Fruit fly (Drosophila melanogaster) whole organism, prepupa: ENCODE data around the gene CG46440.

Source experiments
- Blimp-1 ChIP-seq: fragments of 200-800 bp; sonication (Bioruptor generic); optimal IDR thresholded peaks from 3 replicates; lab custom pipeline; 2017; ENCODE audit warnings: missing biosample characterization, missing genetic modification characterization, mild to moderate bottlenecking, moderate library complexity, missing genetic modification reagents
- CG10631 ChIP-seq: fragments of 200-800 bp; sonication (Bioruptor generic); optimal IDR thresholded peaks from 2 replicates; lab custom pipeline; 2016; ENCODE audit warnings: missing biosample characterization, missing genetic modification characterization
- CG11294 ChIP-seq: fragments of 200-800 bp; sonication (Bioruptor generic); IDR thresholded peaks from 2 replicates; pipeline ENCODE4 v1.3.6; 2022; ENCODE audit warnings: missing biosample characterization, missing genetic modification characterization
- CG15336 ChIP-seq: fragments of 200-800 bp; sonication (Bioruptor generic); IDR thresholded peaks from 2 replicates; pipeline ENCODE4 v1.3.6; 2022; ENCODE audit warnings: missing biosample characterization, missing genetic modification characterization
- CG1621 ChIP-seq: fragments of 200-800 bp; sonication (Bioruptor generic); optimal IDR thresholded peaks from 3 replicates; lab custom pipeline; 2018; ENCODE audit warnings: missing biosample characterization, mild to moderate bottlenecking, missing genetic modification characterization
- CG16779 ChIP-seq: fragments of 200-800 bp; sonication (Bioruptor generic); optimal IDR thresholded peaks from 3 replicates; lab custom pipeline; 2017; ENCODE audit warnings: missing biosample characterization, mild to moderate bottlenecking, missing genetic modification characterization
- CG31627 ChIP-seq: fragments of 200-800 bp; sonication (Bioruptor generic); optimal IDR thresholded peaks from 3 replicates; lab custom pipeline; 2016; ENCODE audit warnings: missing biosample characterization, missing genetic modification characterization
- CG32006 ChIP-seq: fragments of 200-800 bp; sonication (Bioruptor generic); optimal IDR thresholded peaks from 3 replicates; lab custom pipeline; 2017; ENCODE audit warnings: missing biosample characterization, mild to moderate bottlenecking, missing genetic modification characterization
- CG34406 ChIP-seq: fragments of 200-800 bp; sonication (Bioruptor generic); optimal IDR thresholded peaks from 3 replicates; lab custom pipeline; 2016; ENCODE audit warnings: missing biosample characterization, missing genetic modification characterization
- CG3919 ChIP-seq: fragments of 200-800 bp; sonication (Bioruptor generic); optimal IDR thresholded peaks from 3 replicates; lab custom pipeline; 2016; ENCODE audit warnings: missing biosample characterization, missing genetic modification characterization
- CG6276 ChIP-seq: fragments of 200-800 bp; sonication (Bioruptor generic); optimal IDR thresholded peaks from 2 replicates; lab custom pipeline; 2017; ENCODE audit warnings: missing biosample characterization, mild to moderate bottlenecking, missing genetic modification characterization
- CG6792 ChIP-seq: fragments of 200-800 bp; sonication (Bioruptor generic); optimal IDR thresholded peaks from 3 replicates; lab custom pipeline; 2016; ENCODE audit warnings: missing biosample characterization, missing genetic modification characterization
- CG6808 ChIP-seq: fragments of 200-800 bp; sonication (Bioruptor generic); optimal IDR thresholded peaks from 3 replicates; lab custom pipeline; 2017; ENCODE audit warnings: missing biosample characterization, missing genetic modification characterization, mild to moderate bottlenecking, moderate library complexity, missing genetic modification reagents
- CG6854 ChIP-seq: fragments of 200-800 bp; sonication (Bioruptor generic); optimal IDR thresholded peaks from 2 replicates; lab custom pipeline; 2017; ENCODE audit warnings: missing biosample characterization, mild to moderate bottlenecking, missing genetic modification characterization
- CG7368 ChIP-seq: fragments of 200-800 bp; sonication (Bioruptor generic); optimal IDR thresholded peaks from 3 replicates; lab custom pipeline; 2016; ENCODE audit warnings: missing biosample characterization, missing genetic modification characterization
- CG8119 ChIP-seq: fragments of 200-800 bp; sonication (Bioruptor generic); IDR thresholded peaks from 3 replicates; pipeline ENCODE4 v1.3.6; 2022; ENCODE audit warnings: missing biosample characterization, missing genetic modification characterization
- CG8319 ChIP-seq: fragments of 200-800 bp; sonication (Bioruptor generic); optimal IDR thresholded peaks from 3 replicates; lab custom pipeline; 2016; ENCODE audit warnings: missing biosample characterization, missing genetic modification characterization
- CG8632 ChIP-seq: fragments of 200-800 bp; sonication (Bioruptor generic); optimal IDR thresholded peaks from 3 replicates; lab custom pipeline; 2016; ENCODE audit warnings: missing biosample characterization, missing genetic modification characterization
- CG9139 ChIP-seq: fragments of 200-800 bp; sonication (Bioruptor generic); optimal IDR thresholded peaks from 3 replicates; lab custom pipeline; 2017; ENCODE audit warnings: missing biosample characterization, mild to moderate bottlenecking, missing genetic modification characterization
- Eip75B ChIP-seq: fragments of 200-800 bp; sonication (Bioruptor generic); optimal IDR thresholded peaks from 3 replicates; lab custom pipeline; 2016; ENCODE audit warnings: missing biosample characterization, missing genetic modification characterization
- Eip78C ChIP-seq: fragments of 200-800 bp; sonication (Bioruptor generic); peaks from one replicate; lab custom pipeline; 2016; ENCODE audit warnings: missing biosample characterization, missing genetic modification characterization
- Eip93F ChIP-seq: fragments of 200-800 bp; sonication (Bioruptor generic); optimal IDR thresholded peaks from 2 replicates; lab custom pipeline; 2016; ENCODE audit warnings: missing biosample characterization, mild to moderate bottlenecking, missing genetic modification characterization
- Ets96B ChIP-seq: fragments of 200-800 bp; optimal IDR thresholded peaks from 2 replicates; lab custom pipeline; 2019; ENCODE audit warnings: missing biosample characterization, mild to moderate bottlenecking, missing genetic modification characterization, moderate library complexity
- Hr39 ChIP-seq: fragments of 200-800 bp; sonication (Bioruptor generic); optimal IDR thresholded peaks from 2 replicates; lab custom pipeline; 2016; ENCODE audit warnings: missing biosample characterization, missing genetic modification characterization
- Hr4 ChIP-seq: fragments of 200-800 bp; sonication (Bioruptor generic); optimal IDR thresholded peaks from 3 replicates; lab custom pipeline; 2016; ENCODE audit warnings: missing biosample characterization, missing genetic modification characterization
- Lpt ChIP-seq: fragments of 200-800 bp; sonication (Bioruptor generic); optimal IDR thresholded peaks from 3 replicates; lab custom pipeline; 2016; ENCODE audit warnings: missing biosample characterization, missing genetic modification characterization
- Met ChIP-seq: fragments of 200-800 bp; sonication (Bioruptor generic); optimal IDR thresholded peaks from 3 replicates; lab custom pipeline; 2016; ENCODE audit warnings: missing biosample characterization, missing genetic modification characterization
- Smox ChIP-seq: fragments of 200-800 bp; sonication (Bioruptor generic); optimal IDR thresholded peaks from 3 replicates; lab custom pipeline; 2016; ENCODE audit warnings: missing biosample characterization, missing genetic modification characterization
- Sox15 ChIP-seq: fragments of 200-800 bp; sonication (Bioruptor generic); optimal IDR thresholded peaks from 3 replicates; lab custom pipeline; 2016; ENCODE audit warnings: missing biosample characterization, missing genetic modification characterization
- achi ChIP-seq: fragments of 200-800 bp; sonication (Bioruptor generic); optimal IDR thresholded peaks from 3 replicates; lab custom pipeline; 2016; ENCODE audit warnings: missing biosample characterization, missing genetic modification characterization
- acj6 ChIP-seq: fragments of 200-800 bp; sonication (Bioruptor generic); optimal IDR thresholded peaks from 3 replicates; lab custom pipeline; 2016; ENCODE audit warnings: missing biosample characterization, missing genetic modification characterization
- cyc ChIP-seq: fragments of 200-800 bp; sonication (Bioruptor generic); optimal IDR thresholded peaks from 3 replicates; lab custom pipeline; 2016; ENCODE audit warnings: missing biosample characterization, missing genetic modification characterization
- dsx ChIP-seq: fragments of 200-800 bp; optimal IDR thresholded peaks from 3 replicates; lab custom pipeline; 2019; ENCODE audit warnings: missing biosample characterization, mild to moderate bottlenecking, missing genetic modification characterization, moderate library complexity; ENCODE audit not compliant: poor library complexity, severe bottlenecking
- esn ChIP-seq: fragments of 200-800 bp; sonication (Bioruptor generic); optimal IDR thresholded peaks from 2 replicates; lab custom pipeline; 2016; ENCODE audit warnings: missing biosample characterization, mild to moderate bottlenecking, missing genetic modification characterization, moderate library complexity
- fd59A ChIP-seq: fragments of 200-800 bp; sonication (Bioruptor generic); optimal IDR thresholded peaks from 2 replicates; lab custom pipeline; 2017; ENCODE audit warnings: missing biosample characterization, mild to moderate bottlenecking, missing genetic modification characterization, missing genetic modification reagents
- fd85E ChIP-seq: fragments of 200-800 bp; sonication (Bioruptor generic); optimal IDR thresholded peaks from 3 replicates; lab custom pipeline; 2016; ENCODE audit warnings: missing biosample characterization, missing genetic modification characterization
- fkh ChIP-seq: fragments of 200-800 bp; sonication (Bioruptor generic); optimal IDR thresholded peaks from 3 replicates; lab custom pipeline; 2017; ENCODE audit warnings: missing biosample characterization, mild to moderate bottlenecking, missing genetic modification characterization, moderate library complexity
- lz ChIP-seq: fragments of 200-800 bp; sonication (Bioruptor generic); optimal IDR thresholded peaks from 3 replicates; lab custom pipeline; 2016; ENCODE audit warnings: missing biosample characterization, missing genetic modification characterization
- net ChIP-seq: fragments of 200-800 bp; sonication (Bioruptor generic); optimal IDR thresholded peaks from 3 replicates; lab custom pipeline; 2016; ENCODE audit warnings: missing biosample characterization, missing genetic modification characterization
- pdm3 ChIP-seq: fragments of 200-800 bp; sonication (Bioruptor generic); optimal IDR thresholded peaks from 3 replicates; lab custom pipeline; 2016; ENCODE audit warnings: missing biosample characterization, missing genetic modification characterization
- salr ChIP-seq, 2 experiments: fragments of 200-800 bp; sonication (Bioruptor generic); optimal IDR thresholded peaks; 3 replicates each; lab custom pipeline; 2016 to 2018; ENCODE audit warnings: missing biosample characterization in 2 of 2, missing genetic modification characterization in 2 of 2, mild to moderate bottlenecking in 1 of 2
- spab ChIP-seq: fragments of 200-800 bp; sonication (Bioruptor generic); optimal IDR thresholded peaks from 2 replicates; lab custom pipeline; 2017; ENCODE audit warnings: missing biosample characterization, mild to moderate bottlenecking, missing genetic modification characterization, missing genetic modification reagents
- svp ChIP-seq: fragments of 200-800 bp; sonication (Bioruptor generic); peaks from one replicate; lab custom pipeline; 2016; ENCODE audit warnings: missing biosample characterization, missing genetic modification characterization
- vri ChIP-seq: fragments of 200-800 bp; sonication (Bioruptor generic); optimal IDR thresholded peaks from 3 replicates; lab custom pipeline; 2016; ENCODE audit warnings: missing biosample characterization, mild to moderate bottlenecking, missing genetic modification characterization

The CG46440 gene

DNA sequence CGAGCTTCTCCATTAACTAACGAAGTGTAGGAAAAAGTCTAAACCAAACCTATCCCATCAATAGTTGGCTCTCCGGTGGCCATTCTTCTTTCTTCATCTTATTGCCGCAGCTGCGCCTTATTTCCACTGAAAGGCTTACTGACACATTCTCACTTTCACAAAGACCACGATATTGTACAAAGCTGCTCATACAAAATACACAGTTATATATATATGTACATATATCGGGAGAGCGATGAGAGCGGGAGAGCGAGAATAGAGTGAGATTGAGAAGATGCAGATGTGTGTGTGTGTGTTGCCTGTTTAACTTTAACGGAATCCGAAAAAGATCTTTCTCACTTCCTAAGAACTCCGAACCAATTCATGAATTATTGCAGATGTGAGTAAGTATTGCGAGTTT, 44.4 kb downstream of the CG46440 start (continued):
- no peak for TF ChIP-seq CG11294 (GFP tag; lab: Robert Waterston, UW)
- no peak for TF ChIP-seq CG8119 (GFP tag; lab: Robert Waterston, UW)
- TF ChIP-seq Eip78C (GFP tag; lab: Kevin White, UChicago), result no peak
- no peak for TF ChIP-seq achi (GFP tag; lab: Kevin White, UChicago)
- no peak for TF ChIP-seq Eip75B (GFP tag; lab: Kevin White, UChicago)
- TF ChIP-seq cyc (GFP tag; lab: Kevin White, UChicago), result no peak
- no peak for TF ChIP-seq CG15336 (GFP tag; lab: Robert Waterston, UW)
- no peak for TF ChIP-seq svp (GFP tag; lab: Kevin White, UChicago)
- TF ChIP-seq CG16779 (tag; lab: Kevin White, UChicago), result no peak
- peak; percentile 16 for TF ChIP-seq fkh (GFP tag; lab: Kevin White, UChicago)
- TF ChIP-seq, all 60 proteins: peak for 5

DNA sequence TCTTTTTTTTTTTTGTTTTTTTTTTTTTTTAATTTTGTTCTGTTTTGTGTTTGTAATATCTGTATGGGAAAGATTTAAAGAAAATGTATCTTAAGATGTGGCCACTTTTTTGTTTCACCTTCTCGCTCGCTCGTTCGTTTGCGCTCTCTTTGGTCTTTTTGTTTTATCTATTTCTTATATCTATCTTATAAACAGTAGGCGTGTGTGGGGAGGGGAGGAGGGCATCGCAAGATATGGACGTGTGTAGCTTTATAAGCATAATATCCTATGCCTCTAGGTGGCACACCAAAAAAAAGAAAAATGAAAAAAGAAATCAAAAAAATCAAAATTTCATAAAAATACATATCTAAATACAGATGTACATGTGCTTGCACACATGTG, 45.0 kb downstream of the CG46440 start:
- TF ChIP-seq CG16779 (tag; lab: Kevin White, UChicago) (no peak), spab (GFP tag; lab: Kevin White, UChicago) (no peak), dsx (GFP tag; lab: Kevin White, UChicago) (no peak), fkh (GFP tag; lab: Kevin White, UChicago) (no peak), CG1621 (tag; lab: Kevin White, UChicago) (no peak), salr (GFP tag; optimal IDR thresholded peaks at IDR 0.05; lab: Kevin White, UChicago) (peak in 1 of 2 experiments; percentile 10), Eip75B (GFP tag; lab: Kevin White, UChicago) (no peak), CG3919 (GFP tag; lab: Kevin White, UChicago) (no peak)

DNA sequence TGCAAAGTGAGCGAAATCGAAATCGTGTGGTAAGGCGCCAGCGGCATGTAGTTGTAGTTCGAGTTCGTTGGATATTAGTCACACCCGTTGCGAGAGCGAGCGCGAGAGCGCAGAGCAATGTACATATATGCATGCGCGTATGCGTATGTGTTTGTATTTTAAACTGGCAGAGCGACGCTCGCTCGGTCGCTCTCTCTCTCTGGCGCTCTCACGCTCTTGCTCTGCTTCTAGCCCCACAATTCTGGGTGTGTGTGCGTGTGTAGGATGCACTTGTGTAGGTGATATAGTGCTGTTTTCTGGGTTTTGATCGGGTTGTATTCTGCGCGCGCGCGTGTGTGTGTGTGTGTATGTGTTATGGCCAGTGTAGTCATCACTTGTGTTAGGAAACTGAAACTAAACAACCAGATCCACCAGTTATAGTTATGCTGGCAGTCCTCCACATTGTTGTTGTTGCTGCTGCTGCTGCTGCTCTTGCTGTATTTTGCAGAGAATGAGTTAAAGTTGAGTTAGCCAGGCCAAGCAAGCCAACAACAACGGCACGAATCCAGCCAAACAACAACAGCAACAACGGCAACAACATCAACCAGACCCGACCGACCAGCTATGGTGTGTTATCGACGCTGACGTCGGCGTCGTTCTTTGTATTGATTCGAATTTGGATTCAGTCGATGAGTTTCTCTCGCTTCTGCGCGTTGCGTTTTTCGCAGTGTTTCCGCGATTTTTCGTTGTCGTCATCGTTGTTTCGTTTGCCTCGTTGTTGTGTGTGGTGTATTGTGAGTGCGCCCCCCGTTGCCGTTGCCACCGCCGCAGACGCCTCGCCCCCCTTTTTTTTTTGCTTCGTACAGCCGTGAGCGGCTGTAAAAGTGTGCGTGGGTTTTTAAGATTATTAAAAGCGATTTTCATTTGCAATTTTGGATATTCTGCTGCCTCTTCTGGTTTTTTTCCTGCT, 45.7 kb downstream of the CG46440 start:
- TF ChIP-seq lz (GFP tag; lab: Kevin White, UChicago) (peak; percentile 12), CG9139 (GFP tag; lab: Kevin White, UChicago) (peak; percentile 1), Hr39 (no peak), vri (GFP tag; lab: Kevin White, UChicago) (peak; percentile 54), Hr4 (GFP tag; lab: Kevin White, UChicago) (no peak), CG15336 (GFP tag; lab: Robert Waterston, UW) (peak; percentile 66; the same call in 1 of the 2 replicates), CG7368 (GFP tag; lab: Kevin White, UChicago) (no peak), acj6 (GFP tag; lab: Kevin White, UChicago) (no peak), Smox (GFP tag; lab: Kevin White, UChicago) (no peak), Eip93F (GFP tag; lab: Kevin White, UChicago) (no peak), Ets96B (no peak), fd59A (GFP tag; lab: Kevin White, UChicago) (no peak), dsx (GFP tag; lab: Kevin White, UChicago) (no peak), CG31627 (no peak), CG3919 (GFP tag; lab: Kevin White, UChicago) (no peak), Eip78C (GFP tag; lab: Kevin White, UChicago) (peak; percentile 65), net (GFP tag; lab: Kevin White, UChicago) (no peak), Met (GFP tag; lab: Kevin White, UChicago) (peak; percentile 29), CG8632 (GFP tag; lab: Kevin White, UChicago) (no peak), CG6792 (no peak), CG8319 (GFP tag; lab: Kevin White, UChicago) (no peak), CG6276 (GFP tag; lab: Kevin White, UChicago) (no peak), spab (GFP tag; lab: Kevin White, UChicago) (no peak), CG34406 (GFP tag; lab: Kevin White, UChicago) (no peak), svp (GFP tag; lab: Kevin White, UChicago) (peak; percentile 44), Sox15 (no peak), CG6854 (peak; percentile 56), pdm3 (no peak), fd85E (GFP tag; lab: Kevin White, UChicago) (peak; percentile 35), CG6808 (GFP tag; lab: Kevin White, UChicago) (peak; percentile 22), CG8119 (GFP tag; lab: Robert Waterston, UW) (peak; percentile 61; the same call in 2 of the 3 replicates), CG10631 (no peak), CG1621 (tag; lab: Kevin White, UChicago) (no peak), Eip75B (GFP tag; lab: Kevin White, UChicago) (no peak), Lpt (GFP tag; lab: Kevin White, UChicago) (peak; percentile 56), Blimp-1 (no peak), CG32006 (GFP tag; lab: Kevin White, UChicago) (no peak), esn (GFP tag; lab: Kevin White, UChicago) (no peak)
